Fruit fly (Drosophila melanogaster): ENCODE data around the gene CG7579.

Gene CG7579

DNA sequence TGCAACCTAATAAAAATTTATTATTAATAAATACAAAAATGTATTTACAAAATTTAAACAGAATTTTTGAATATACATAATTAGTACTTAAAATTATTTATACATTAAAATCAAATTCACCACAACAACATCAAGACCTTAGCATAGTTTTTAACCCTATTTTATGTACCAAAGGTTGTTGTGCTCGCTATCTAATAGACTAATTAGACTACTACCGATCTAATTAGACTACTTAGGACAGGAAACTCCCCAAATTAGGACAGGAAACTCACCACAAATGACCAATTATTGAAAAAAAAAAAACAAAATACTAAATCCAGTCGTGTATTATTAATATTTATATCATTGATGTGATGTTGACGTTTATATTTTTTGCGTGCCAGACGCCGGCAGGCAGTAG lies 46.3 kb downstream of the CG7579 start:
- TF ChIP-seq rgr (GFP tag; optimal IDR thresholded peaks at IDR 0.05) = no peak

DNA sequence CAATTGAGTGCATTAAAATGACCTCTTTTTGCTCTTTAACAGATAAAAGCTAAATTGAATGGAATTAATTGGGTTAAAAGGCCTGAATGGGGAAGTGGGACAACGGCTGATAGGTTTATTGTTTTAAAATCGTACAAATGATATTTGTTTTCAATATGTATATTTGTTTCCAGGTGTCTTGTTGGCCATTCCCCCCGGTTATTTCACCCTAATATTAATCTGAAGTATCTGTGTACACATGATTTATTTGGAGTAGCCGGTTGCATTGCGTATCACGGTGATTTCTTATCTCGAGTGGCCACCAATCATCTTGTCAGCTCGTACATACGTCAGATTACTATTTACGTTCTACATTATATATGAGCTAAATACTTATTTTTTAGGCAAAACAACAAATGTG lies 46.9 kb downstream of the CG7579 start:
- TF ChIP-seq ey (GFP tag; optimal IDR thresholded peaks at IDR 0.05) (no peak), h (GFP tag; optimal IDR thresholded peaks at IDR 0.05) (peak; percentile 26), GATAd (GFP tag; optimal IDR thresholded peaks at IDR 0.05) (no peak), Vsx2 (GFP tag; optimal IDR thresholded peaks at IDR 0.05; ENCODE audit: partially characterized antibody) (no peak), woc (GFP tag; optimal IDR thresholded peaks at IDR 0.05) (no peak), br (GFP tag; optimal IDR thresholded peaks at IDR 0.05) (no peak)

dm6 chr3L:15634368-15635075 lies 48.7 kb downstream of the CG7579 start:
- TF ChIP-seq Myc (optimal IDR thresholded peaks at IDR 0.05) (no peak), Hr83 (GFP tag; optimal IDR thresholded peaks at IDR 0.05; ENCODE audit: poor library complexity, severe bottlenecking) (no peak), dmrt93B (GFP tag; optimal IDR thresholded peaks at IDR 0.05) (no peak), Abd-B (GFP tag; optimal IDR thresholded peaks at IDR 0.05) (no peak), Rel (GFP tag; optimal IDR thresholded peaks at IDR 0.05) (no peak), Rel (tag; optimal IDR thresholded peaks at IDR 0.05) (no peak), jim (GFP tag; optimal IDR thresholded peaks at IDR 0.05) (no peak), dl (GFP tag; optimal IDR thresholded peaks at IDR 0.05; ENCODE audit: insufficient read depth in 1 of 2, partially characterized antibody in 2 of 2) (no peak), CG32264 (GFP tag; optimal IDR thresholded peaks at IDR 0.05) (no peak), h (GFP tag; optimal IDR thresholded peaks at IDR 0.05) (no peak), sv (GFP tag; optimal IDR thresholded peaks at IDR 0.05) (no peak), HLH106 (tag; optimal IDR thresholded peaks at IDR 0.05) (no peak), Mio (GFP tag; optimal IDR thresholded peaks at IDR 0.05) (no peak), usp (GFP tag; optimal IDR thresholded peaks at IDR 0.05) (no peak)

- TF ChIP-seq rgr (GFP tag; optimal IDR thresholded peaks at IDR 0.05) (peak; percentile 14), Sp1 (GFP tag; optimal IDR thresholded peaks at IDR 0.05) (peak; percentile 13), Hr83 (GFP tag; optimal IDR thresholded peaks at IDR 0.05; ENCODE audit: poor library complexity, severe bottlenecking) (no peak), br (GFP tag; optimal IDR thresholded peaks at IDR 0.05) (peak; percentile 32)
Measured at dm6 chr3L:15632653-15633052, 50.6 kb downstream of the CG7579 start.
